Fruit fly (Drosophila melanogaster) whole organism, wandering third instar larva: ENCODE data around the gene CG44261.
A peak's percentile ranks its signal among the peaks of the same experiment; 100 is the strongest.

Source experiments
- Abd-B ChIP-seq: fragments of >200 bp; optimal IDR thresholded peaks from 2 replicates; lab custom pipeline; 2017; ENCODE audit warnings: missing biosample characterization, missing genetic modification characterization
- CG32264 ChIP-seq: fragments of 200-800 bp; sonication (Bioruptor generic); optimal IDR thresholded peaks from 2 replicates; lab custom pipeline; 2016; ENCODE audit warnings: missing biosample characterization, missing genetic modification characterization
- CrebA ChIP-seq: fragments of 200-800 bp; sonication (Bioruptor generic); optimal IDR thresholded peaks from 2 replicates; lab custom pipeline; 2016; ENCODE audit warnings: missing biosample characterization, mild to moderate bottlenecking, missing genetic modification characterization, borderline replicate concordance
- Dfd ChIP-seq: fragments of >200 bp; optimal IDR thresholded peaks from 2 replicates; lab custom pipeline; 2017; ENCODE audit warnings: missing biosample characterization, missing genetic modification characterization
- Dif ChIP-seq: fragments of 200-275, 200-300 bp; sonication (Bioruptor generic); optimal IDR thresholded peaks from 2 replicates; lab custom pipeline; 2018; ENCODE audit warnings: missing biosample characterization, missing genetic modification characterization; ENCODE audit not compliant: partially characterized antibody
- GATAd ChIP-seq: sonication (Bioruptor generic); optimal IDR thresholded peaks from 2 replicates; lab custom pipeline; 2016; ENCODE audit warnings: missing biosample characterization, missing genetic modification characterization
- HLH106 ChIP-seq: fragments of 200-800 bp; optimal IDR thresholded peaks from 3 replicates; lab custom pipeline; 2019; ENCODE audit warnings: missing biosample characterization, mild to moderate bottlenecking, missing genetic modification characterization, moderate library complexity
- Hnf4 ChIP-seq: fragments of 200-800 bp; sonication (Bioruptor generic); optimal IDR thresholded peaks from 2 replicates; lab custom pipeline; 2016; ENCODE audit warnings: missing biosample characterization, mild to moderate bottlenecking, missing genetic modification characterization
- Hr78 ChIP-seq: fragments of >200 bp; optimal IDR thresholded peaks from 2 replicates; lab custom pipeline; 2017; ENCODE audit warnings: missing biosample characterization, missing genetic modification characterization
- Hr83 ChIP-seq: fragments of 200-300 bp; sonication (Bioruptor generic); optimal IDR thresholded peaks from 2 replicates; lab custom pipeline; 2016; ENCODE audit warnings: missing biosample characterization, mild to moderate bottlenecking, missing genetic modification characterization, moderate library complexity; ENCODE audit not compliant: poor library complexity, severe bottlenecking
- Mio ChIP-seq: sonication (Bioruptor generic); optimal IDR thresholded peaks from 2 replicates; lab custom pipeline; 2016; ENCODE audit warnings: missing biosample characterization, missing genetic modification characterization
- Myc ChIP-seq: fragments of >200 bp; optimal IDR thresholded peaks from 2 replicates; lab custom pipeline; 2017
- N ChIP-seq: fragments of >200 bp; optimal IDR thresholded peaks from 2 replicates; lab custom pipeline; 2018; ENCODE audit warnings: missing biosample characterization, missing external identifiers, missing genetic modification characterization
- Rel ChIP-seq, 2 experiments: fragments of 200-800 bp; sonication (Bioruptor generic) in 1 of 2; optimal IDR thresholded peaks; 2 replicates in 1 of 2; 3 replicates in 1 of 2; lab custom pipeline; 2016 to 2019; ENCODE audit warnings: mild to moderate bottlenecking in 2 of 2, missing biosample characterization in 2 of 2, missing genetic modification characterization in 2 of 2, moderate library complexity in 1 of 2
- Sp1 ChIP-seq: fragments of 200-800 bp; sonication (Bioruptor generic); optimal IDR thresholded peaks from 3 replicates; lab custom pipeline; 2019; ENCODE audit warnings: missing biosample characterization, mild to moderate bottlenecking, missing genetic modification characterization, moderate library complexity
- Vsx2 ChIP-seq: fragments of 200-300, 225-300 bp; sonication (Bioruptor generic); optimal IDR thresholded peaks from 2 replicates; lab custom pipeline; 2018; ENCODE audit warnings: missing biosample characterization, missing genetic modification characterization; ENCODE audit not compliant: partially characterized antibody
- brk ChIP-seq: fragments of 200-800 bp; sonication (Bioruptor generic); optimal IDR thresholded peaks from 2 replicates; lab custom pipeline; 2016; ENCODE audit warnings: missing biosample characterization, mild to moderate bottlenecking, missing genetic modification characterization
- dmrt93B ChIP-seq: fragments of 200-800 bp; sonication (Bioruptor generic); optimal IDR thresholded peaks from 2 replicates; lab custom pipeline; 2018; ENCODE audit warnings: missing biosample characterization, mild to moderate bottlenecking, missing genetic modification characterization
- dsf ChIP-seq: sonication (Bioruptor generic); optimal IDR thresholded peaks from 2 replicates; lab custom pipeline; 2016; ENCODE audit warnings: missing biosample characterization, missing genetic modification characterization, borderline replicate concordance
- ey ChIP-seq: fragments of 200-800 bp; sonication (Bioruptor generic); optimal IDR thresholded peaks from 2 replicates; lab custom pipeline; 2016; ENCODE audit warnings: missing biosample characterization, missing genetic modification characterization
- foxo ChIP-seq, 2 experiments: fragments of 200-800 bp; sonication (Bioruptor generic); optimal IDR thresholded peaks; 2 replicates in 1 of 2; 3 replicates in 1 of 2; lab custom pipeline; 2016 to 2017; ENCODE audit warnings: missing biosample characterization in 2 of 2, missing genetic modification characterization in 2 of 2
- fru ChIP-seq: fragments of 200-800 bp; sonication (Bioruptor generic); optimal IDR thresholded peaks from 3 replicates; lab custom pipeline; 2016; ENCODE audit warnings: missing biosample characterization, mild to moderate bottlenecking, missing genetic modification characterization
- jim ChIP-seq: fragments of 175-275, 200-325 bp; sonication (Bioruptor generic); optimal IDR thresholded peaks from 2 replicates; lab custom pipeline; 2016; ENCODE audit warnings: missing biosample characterization, mild to moderate bottlenecking, missing genetic modification characterization
- lola ChIP-seq: fragments of >200 bp; optimal IDR thresholded peaks from 2 replicates; lab custom pipeline; 2017; ENCODE audit warnings: missing biosample characterization, missing genetic modification characterization
- pan ChIP-seq: fragments of >200 bp; optimal IDR thresholded peaks from 2 replicates; lab custom pipeline; 2017
- psq ChIP-seq: fragments of 200-800 bp; sonication (Bioruptor generic); optimal IDR thresholded peaks from 3 replicates; lab custom pipeline; 2017; ENCODE audit warnings: missing biosample characterization, mild to moderate bottlenecking, missing genetic modification characterization, moderate library complexity
- sage ChIP-seq: fragments of 200-800 bp; sonication (Bioruptor generic); optimal IDR thresholded peaks from 2 replicates; lab custom pipeline; 2016; ENCODE audit warnings: missing biosample characterization, mild to moderate bottlenecking, missing genetic modification characterization
- sv ChIP-seq: fragments of 200-800 bp; sonication (Bioruptor generic); optimal IDR thresholded peaks from 3 replicates; lab custom pipeline; 2016; ENCODE audit warnings: missing biosample characterization, missing genetic modification characterization
- tai ChIP-seq: sonication (Bioruptor generic); optimal IDR thresholded peaks from 2 replicates; lab custom pipeline; 2016; ENCODE audit warnings: missing biosample characterization, missing genetic modification characterization
- woc ChIP-seq: sonication (Bioruptor generic); optimal IDR thresholded peaks from 2 replicates; lab custom pipeline; 2016; ENCODE audit warnings: missing biosample characterization, mild to moderate bottlenecking, missing genetic modification characterization

CG44261 gene

DNA sequence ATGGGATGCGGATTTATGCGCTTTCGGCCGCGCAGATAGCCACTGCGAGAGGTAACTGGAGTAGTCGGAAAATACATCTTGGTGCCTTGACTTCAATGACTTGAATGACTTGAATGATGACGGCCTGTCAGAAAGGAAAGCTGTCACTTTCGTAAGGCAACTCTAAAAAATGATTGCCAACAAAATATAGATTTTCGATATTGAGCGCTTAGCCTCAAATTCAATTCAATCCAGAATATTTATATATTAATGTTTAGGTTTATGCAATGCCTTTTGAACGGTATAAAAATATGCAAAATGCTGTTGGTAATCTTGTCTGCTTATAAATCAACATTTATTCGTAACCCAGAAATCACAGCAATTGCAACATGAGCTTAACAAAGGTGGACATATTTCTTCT, at the start of gene CG44261:
CG44261 (minus strand) TSS at position 101 of the 400 bp plus-strand sequence.
- TF ChIP-seq Rel (GFP tag; optimal IDR thresholded peaks at IDR 0.05; lab: Kevin White, UChicago): no peak
- TF ChIP-seq Rel (tag; optimal IDR thresholded peaks at IDR 0.05; lab: Kevin White, UChicago): no peak
- no peak for TF ChIP-seq Hr83 (GFP tag; lab: Kevin White, UChicago)
- TF ChIP-seq sage: no peak
- TF ChIP-seq lola: no peak
- TF ChIP-seq sv (GFP tag; lab: Kevin White, UChicago): no peak
- TF ChIP-seq, all 38 proteins: peak for 0

DNA sequence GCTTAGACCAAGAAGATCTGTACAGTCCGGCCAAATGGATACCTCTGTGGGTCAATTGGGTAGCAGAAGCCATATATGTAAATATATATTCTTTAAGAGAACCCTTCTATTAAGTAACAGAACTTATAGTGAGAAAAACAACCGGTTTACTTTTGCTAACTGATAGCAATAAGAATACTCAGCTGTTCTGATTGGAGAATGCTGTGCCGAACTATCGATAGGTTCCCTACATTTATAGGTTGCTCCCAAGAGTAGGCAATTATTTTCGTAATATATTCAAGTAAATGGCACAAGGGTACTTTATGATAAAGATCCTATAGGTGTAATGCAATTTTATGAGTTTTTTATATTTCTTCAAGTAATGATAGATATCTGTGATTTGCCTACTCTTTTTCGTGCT, 48.4 kb upstream of the CG44261 start, which contains the start of gene GstZ1:
GstZ1 (minus strand) TSS at position 174 of the 400 bp plus-strand sequence.
- TF ChIP-seq foxo (GFP tag; optimal IDR thresholded peaks at IDR 0.05; lab: Kevin White, UChicago): no peak
- TF ChIP-seq Myc (lab: Kevin White, UChicago): peak; percentile 52
- TF ChIP-seq ey (GFP tag; lab: Kevin White, UChicago): no peak
- TF ChIP-seq dmrt93B (GFP tag; lab: Kevin White, UChicago): no peak
- peak; percentile 22 for TF ChIP-seq fru (GFP tag; lab: Kevin White, UChicago)
- peak; percentile 7 for TF ChIP-seq Vsx2 (GFP tag; lab: Kevin White, UChicago)
- no peak for TF ChIP-seq Dif (GFP tag; lab: Kevin White, UChicago)
- TF ChIP-seq Abd-B (GFP tag; lab: Kevin White, UChicago): no peak
- peak; percentile 33 for TF ChIP-seq CrebA (GFP tag; lab: Kevin White, UChicago)
- peak; percentile 69 for TF ChIP-seq brk (GFP tag; lab: Kevin White, UChicago)

DNA sequence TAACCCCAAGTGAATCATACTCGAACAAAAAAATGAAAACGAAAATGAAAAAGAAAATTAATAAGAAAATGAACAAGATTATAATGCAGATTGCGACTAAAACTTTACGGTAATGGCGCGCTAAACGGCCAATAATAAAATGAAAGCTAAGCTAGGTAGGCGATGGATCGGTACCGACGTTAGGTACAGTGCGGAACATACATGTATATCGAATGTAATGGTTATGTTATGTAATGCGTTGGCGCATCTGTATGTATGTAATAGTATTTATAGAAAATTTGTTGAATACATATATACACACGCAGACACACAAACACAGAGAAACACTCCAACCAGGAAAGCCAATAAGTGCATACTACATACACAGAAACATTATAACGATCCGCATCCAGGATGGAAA, 47.0 kb upstream of the CG44261 start:
- TF ChIP-seq brk (GFP tag; lab: Kevin White, UChicago): no peak
- no peak for TF ChIP-seq Hnf4 (GFP tag; lab: Kevin White, UChicago)
- TF ChIP-seq, all 38 proteins: peak for 0

DNA sequence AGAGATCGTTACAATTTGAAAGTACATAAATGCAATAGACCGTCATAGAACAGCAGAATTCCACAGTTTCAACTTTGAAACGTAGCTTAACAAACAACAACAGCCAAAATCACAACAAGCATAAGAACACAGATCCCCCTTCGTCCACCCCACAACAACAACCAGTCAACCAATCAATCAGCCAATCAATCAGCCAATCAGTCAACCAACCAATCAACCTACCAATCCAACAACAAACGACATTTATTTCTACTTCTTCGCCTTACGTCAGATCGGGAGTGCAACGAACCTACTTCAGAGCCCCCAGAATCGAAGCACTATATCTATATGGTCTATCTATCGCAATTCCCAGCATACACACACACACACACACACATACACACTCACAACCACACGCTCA, 42.7 kb upstream of the CG44261 start:
- TF ChIP-seq brk (GFP tag; lab: Kevin White, UChicago) (no peak), Dfd (GFP tag; lab: Kevin White, UChicago) (peak; percentile 30), foxo (GFP tag; optimal IDR thresholded peaks at IDR 0.05; lab: Kevin White, UChicago) (no peak)
- TF ChIP-seq, all 38 proteins: peak for 1

DNA sequence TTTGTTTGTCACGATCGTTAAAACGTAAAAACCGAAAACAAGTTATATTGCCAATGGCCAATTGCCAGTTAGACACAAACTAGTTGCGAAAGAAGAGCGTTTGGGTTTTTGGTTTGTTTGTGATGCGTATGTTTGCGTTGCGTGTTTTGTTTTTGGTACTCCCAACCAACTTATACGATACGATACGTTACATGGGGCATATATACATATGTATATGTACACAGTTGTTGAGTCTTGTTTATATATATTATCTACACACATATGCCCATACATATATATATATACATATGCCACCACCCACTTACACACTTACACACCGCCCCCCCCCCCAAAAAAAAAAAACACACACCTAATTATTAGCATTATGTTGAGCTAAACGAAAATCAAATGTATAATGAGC, 40.4 kb upstream of the CG44261 start:
- TF ChIP-seq tai (GFP tag; lab: Kevin White, UChicago) (no peak), Mio (no peak)

dm6 chr3R:9441996-9442395, 34.0 kb upstream of the CG44261 start:
- TF ChIP-seq lola (no peak), pan (lab: Kevin White, UChicago) (no peak), woc (GFP tag; lab: Kevin White, UChicago) (no peak), CG32264 (GFP tag; lab: Kevin White, UChicago) (no peak), Hr83 (GFP tag; lab: Kevin White, UChicago) (no peak), psq (GFP tag; lab: Kevin White, UChicago) (no peak), HLH106 (tag; lab: Kevin White, UChicago) (no peak), sage (no peak), Vsx2 (GFP tag; lab: Kevin White, UChicago) (no peak), Hnf4 (GFP tag; lab: Kevin White, UChicago) (no peak), Mio (no peak), N (GFP tag; lab: Kevin White, UChicago) (no peak), Hr78 (GFP tag; lab: Kevin White, UChicago) (no peak), Abd-B (GFP tag; lab: Kevin White, UChicago) (no peak), dsf (no peak), GATAd (no peak), ey (GFP tag; lab: Kevin White, UChicago) (no peak)

dm6 chr3R:9441134-9441533, 33.2 kb upstream of the CG44261 start:
- TF ChIP-seq sage (no peak), Hnf4 (GFP tag; lab: Kevin White, UChicago) (no peak), HLH106 (tag; lab: Kevin White, UChicago) (no peak), dsf (no peak), Dfd (GFP tag; lab: Kevin White, UChicago) (peak; percentile 95), jim (GFP tag; lab: Kevin White, UChicago) (no peak), Sp1 (no peak)
- TF ChIP-seq, all 38 proteins: peak for 1
